Worm (Caenorhabditis elegans): ENCODE measurements around the gene Y46G5A.20.

Gene Y46G5A.20

DNA sequence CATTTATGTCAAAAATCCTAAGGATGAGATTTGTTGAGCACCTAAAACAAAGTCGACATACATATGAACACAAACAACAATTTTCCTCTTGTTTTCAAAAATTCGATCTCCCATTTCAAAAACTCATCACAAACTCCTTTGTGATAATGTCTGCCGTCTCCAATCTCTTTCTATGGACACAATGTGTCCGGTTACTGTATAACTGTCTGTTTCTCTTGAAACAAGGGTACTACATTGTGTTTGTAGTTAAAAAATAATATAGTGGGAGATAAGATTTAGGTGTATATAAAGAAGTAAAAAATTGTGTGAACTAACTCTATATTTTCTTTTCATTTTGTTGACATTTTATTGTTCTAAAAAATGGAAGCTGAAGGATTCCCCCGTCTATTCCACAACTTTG is 19.5 kb downstream of the Y46G5A.20 start, which contains the start of gene bcmo-1:
bcmo-1 (plus strand) TSS at position 330 of the 400 bp plus-strand sequence.
- TF ChIP-seq sea-1 (GFP tag; conservative IDR thresholded peaks at IDR 0.05) (no peak), ama-1 (optimal IDR thresholded peaks at IDR 0.05) (no peak), scrt-1 (GFP tag; IDR thresholded peaks at IDR 0.05) (no peak), pes-1 (GFP tag; IDR thresholded peaks at IDR 0.05) (no peak), F13C5.2 (tag; optimal IDR thresholded peaks at IDR 0.05) (no peak), hmg-4 (GFP tag; optimal IDR thresholded peaks at IDR 0.05) (no peak), hmbx-1 (tag; optimal IDR thresholded peaks at IDR 0.05) (no peak), ceh-13 (GFP tag; optimal IDR thresholded peaks at IDR 0.05) (no peak), ceh-36 (tag; optimal IDR thresholded peaks at IDR 0.05) (no peak), aly-1 (tag; optimal IDR thresholded peaks at IDR 0.05) (no peak), hnd-1 (tag; optimal IDR thresholded peaks at IDR 0.05) (no peak), flt-1 (GFP tag; IDR thresholded peaks at IDR 0.05) (no peak), tra-4 (tag; optimal IDR thresholded peaks at IDR 0.05) (no peak), tbx-11 (GFP tag; IDR thresholded peaks at IDR 0.05) (no peak)

DNA sequence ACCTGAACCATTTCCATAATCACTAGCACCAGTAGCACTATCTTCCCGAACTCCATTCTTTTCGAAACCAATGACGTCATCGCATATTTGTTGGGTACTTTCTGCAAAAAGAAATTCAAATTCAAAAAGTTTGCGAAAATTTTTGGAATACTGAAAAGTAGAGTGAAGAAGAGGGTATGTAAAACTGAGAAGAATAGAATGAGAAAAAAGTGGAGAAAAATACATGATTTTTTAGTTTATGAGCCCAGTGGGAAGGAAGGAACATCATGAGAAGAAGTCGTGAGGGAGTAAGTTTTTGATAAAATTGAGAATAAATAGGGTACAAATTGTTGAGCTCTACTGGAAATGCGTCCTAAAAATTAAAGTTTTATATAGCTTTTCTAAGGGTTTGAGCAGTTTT is 29.2 kb downstream of the Y46G5A.20 start, which contains the start of gene lgc-35:
lgc-35 (minus strand) TSS at position 101 of the 400 bp plus-strand sequence.
- TF ChIP-seq tbx-11 (GFP tag; IDR thresholded peaks at IDR 0.05) = no peak

DNA sequence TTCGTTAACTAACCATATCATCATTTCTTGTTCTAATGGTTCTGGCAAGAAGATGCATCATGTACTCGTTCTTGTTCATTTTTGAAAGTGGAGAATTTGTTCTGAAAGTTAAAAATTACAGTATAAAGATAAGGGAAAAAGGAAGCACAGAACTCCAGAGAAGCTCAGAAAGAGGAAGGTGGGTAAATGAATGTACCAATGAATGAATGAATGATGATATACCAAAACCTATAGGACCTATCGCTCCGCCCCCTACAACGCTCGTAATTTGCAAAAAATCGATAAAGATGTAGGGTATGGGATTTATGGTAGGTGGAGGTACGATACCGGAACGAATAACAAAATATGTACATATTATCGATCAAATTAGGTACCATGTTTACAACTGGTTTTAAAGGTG is 36.9 kb downstream of the Y46G5A.20 start, which contains the start of gene pes-10:
pes-10 (minus strand) TSS at position 101 of the 400 bp plus-strand sequence.
- TF ChIP-seq pes-1 (GFP tag; IDR thresholded peaks at IDR 0.05) (no peak), ceh-13 (GFP tag; optimal IDR thresholded peaks at IDR 0.05) (no peak), ama-1 (optimal IDR thresholded peaks at IDR 0.05) (no peak), sea-1 (GFP tag; conservative IDR thresholded peaks at IDR 0.05) (no peak), hmbx-1 (tag; optimal IDR thresholded peaks at IDR 0.05) (no peak), aly-1 (tag; optimal IDR thresholded peaks at IDR 0.05) (no peak), ceh-36 (tag; optimal IDR thresholded peaks at IDR 0.05) (no peak), tbx-37 (GFP tag; conservative IDR thresholded peaks at IDR 0.05) (no peak), hmg-4 (GFP tag; optimal IDR thresholded peaks at IDR 0.05) (no peak), B0310.2 (tag; optimal IDR thresholded peaks at IDR 0.05) (no peak), ets-7 (tag; optimal IDR thresholded peaks at IDR 0.05) (no peak)

DNA sequence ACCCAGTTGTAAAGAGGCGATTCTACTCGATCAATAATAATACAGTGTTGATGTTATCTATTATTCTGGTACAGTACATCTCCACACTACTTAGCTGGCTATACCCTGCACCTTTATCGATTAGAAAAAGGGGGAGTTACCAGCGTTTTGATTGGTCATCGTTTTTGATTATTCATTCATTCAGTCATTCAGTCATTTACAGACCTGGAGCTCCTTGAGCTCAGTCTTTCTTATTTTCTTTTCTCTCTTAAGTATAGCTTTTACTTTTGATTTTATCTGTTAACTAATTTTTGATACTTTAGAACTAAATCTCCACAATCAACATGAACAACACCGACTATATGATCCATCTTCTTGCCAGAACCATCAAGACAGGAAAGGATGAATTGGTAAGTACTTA is 39.3 kb downstream of the Y46G5A.20 start, which contains the start of gene Y46G5A.28:
Y46G5A.28 (plus strand) TSS at position 301 of the 400 bp plus-strand sequence.
- no peak for TF ChIP-seq tra-4 (tag; optimal IDR thresholded peaks at IDR 0.05)
- TF ChIP-seq ama-1 (optimal IDR thresholded peaks at IDR 0.05) = no peak
- no peak for TF ChIP-seq ceh-36 (tag; optimal IDR thresholded peaks at IDR 0.05)
- no peak for TF ChIP-seq scrt-1 (GFP tag; IDR thresholded peaks at IDR 0.05)
- no peak for TF ChIP-seq tbx-37 (GFP tag; conservative IDR thresholded peaks at IDR 0.05)
- no peak for TF ChIP-seq sea-1 (GFP tag; conservative IDR thresholded peaks at IDR 0.05)
- TF ChIP-seq B0310.2 (tag; optimal IDR thresholded peaks at IDR 0.05) = no peak
- TF ChIP-seq ceh-13 (GFP tag; optimal IDR thresholded peaks at IDR 0.05) = no peak
- TF ChIP-seq flt-1 (GFP tag; IDR thresholded peaks at IDR 0.05) = no peak
- TF ChIP-seq F13C5.2 (tag; optimal IDR thresholded peaks at IDR 0.05) = no peak

DNA sequence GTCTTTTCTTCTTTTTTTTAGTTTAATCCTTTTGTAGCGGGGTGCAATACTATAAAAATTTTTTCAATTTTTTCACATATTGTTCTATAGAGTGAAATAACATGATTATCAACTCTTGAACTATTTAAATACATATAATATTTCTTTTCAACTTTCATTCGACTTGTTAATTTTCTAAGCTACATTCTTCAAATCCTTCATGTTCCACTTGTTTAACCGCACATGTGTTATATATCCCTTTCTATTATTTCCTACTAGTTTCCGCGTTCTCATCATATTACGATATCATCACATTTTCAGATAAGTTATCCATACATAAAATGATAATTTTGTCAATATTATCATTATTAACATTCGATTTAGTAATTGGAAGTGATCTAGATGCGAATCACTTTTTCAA is 45.1 kb downstream of the Y46G5A.20 start, which contains the start of gene Y46G5A.29:
Y46G5A.29 (plus strand) TSS at position 301 of the 400 bp plus-strand sequence.
- no peak for TF ChIP-seq F13C5.2 (tag; optimal IDR thresholded peaks at IDR 0.05)
- TF ChIP-seq tbx-37 (GFP tag; conservative IDR thresholded peaks at IDR 0.05) = no peak

Data from whole organism, early embryonic.